Comparison of ENCODE assay signal across 2 fruit fly cellular contexts in the genomic region with DNA sequence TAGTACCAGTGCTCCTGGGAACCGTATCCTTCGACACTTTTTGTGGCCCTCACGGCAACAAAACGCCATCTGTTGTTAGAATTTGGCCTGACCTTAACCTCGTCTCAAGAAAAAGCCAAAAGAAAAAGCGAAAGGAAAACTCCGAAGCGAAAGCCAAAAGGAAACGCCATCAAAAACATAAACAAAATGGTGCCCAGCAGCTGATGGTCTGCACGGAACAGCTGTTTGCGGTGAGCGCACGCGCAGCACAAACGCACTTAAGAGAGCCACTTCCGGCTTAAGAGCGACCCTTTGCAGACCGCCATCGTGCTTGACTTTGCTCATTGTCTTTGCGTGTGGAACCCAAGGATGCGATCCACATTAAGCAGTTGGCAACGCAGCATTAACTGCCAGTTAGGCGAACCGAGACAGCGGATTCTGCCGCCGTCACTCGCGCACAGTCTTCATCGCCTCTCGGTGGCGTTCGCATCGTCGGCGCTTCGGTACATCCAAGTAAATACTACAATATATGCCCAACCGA.
TF ChIP-seq lines count a peak whose summit lies in the region.

TSS of gene MsR1 (plus strand) at position 437 of the 520 bp plus-strand sequence.

- peak; percentile 74 for TF ChIP-seq CTCF in whole organism, embryonic (GFP tag; optimal IDR thresholded peaks at IDR 0.05; lab: Kevin White, UChicago)

TF ChIP-seq in whole organism, embryonic, 481 proteins besides CTCF, POLR2A, EP300 and RAD21 (continues in another document):
- TF ChIP-seq bbx (GFP tag; IDR thresholded peaks at IDR 0.05; lab: Robert Waterston, UW; ENCODE audit: partially characterized antibody) (no peak), scrt (GFP tag; optimal IDR thresholded peaks at IDR 0.05; lab: Kevin White, UChicago) (peak; percentile 82), Gsc (GFP tag; IDR thresholded peaks at IDR 0.05; lab: Robert Waterston, UW) (no peak), tin (GFP tag; optimal IDR thresholded peaks at IDR 0.05; lab: Kevin White, UChicago) (no peak), Meics (GFP tag; optimal IDR thresholded peaks at IDR 0.05; lab: Kevin White, UChicago) (no peak), CG10267 (tag; optimal IDR thresholded peaks at IDR 0.05; lab: Kevin White, UChicago) (no peak), CG14441 (GFP tag; IDR thresholded peaks at IDR 0.05; lab: Robert Waterston, UW) (no peak), lilli (GFP tag; optimal IDR thresholded peaks at IDR 0.05; lab: Kevin White, UChicago) (no peak), nom (GFP tag; optimal IDR thresholded peaks at IDR 0.05; lab: Kevin White, UChicago) (no peak), unc-4 (GFP tag; IDR thresholded peaks at IDR 0.05; lab: Robert Waterston, UW; ENCODE audit: partially characterized antibody) (no peak), danr (GFP tag; IDR thresholded peaks at IDR 0.05; lab: Robert Waterston, UW) (no peak), dpn (GFP tag; optimal IDR thresholded peaks at IDR 0.05; lab: Kevin White, UChicago) (no peak), gro (GFP tag; optimal IDR thresholded peaks at IDR 0.05; lab: Kevin White, UChicago) (no peak), CG2875 (GFP tag; optimal IDR thresholded peaks at IDR 0.05; lab: Kevin White, UChicago) (no peak), CG17912 (GFP tag; optimal IDR thresholded peaks at IDR 0.05; lab: Kevin White, UChicago) (no peak), az2 (GFP tag; optimal IDR thresholded peaks at IDR 0.05; lab: Kevin White, UChicago) (no peak), dan (GFP tag; IDR thresholded peaks at IDR 0.05; lab: Robert Waterston, UW) (no peak), CG3163 (GFP tag; optimal IDR thresholded peaks at IDR 0.05; lab: Kevin White, UChicago) (peak; percentile 65), prd (optimal IDR thresholded peaks at IDR 0.05; lab: Kevin White, UChicago) (no peak), prd (GFP tag; IDR thresholded peaks at IDR 0.05; lab: Robert Waterston, UW) (no peak), Mrtf (GFP tag; IDR thresholded peaks at IDR 0.05; lab: Robert Waterston, UW) (no peak), gt (GFP tag; IDR thresholded peaks at IDR 0.05; lab: Robert Waterston, UW) (no peak), unpg (GFP tag; optimal IDR thresholded peaks at IDR 0.05; lab: Kevin White, UChicago) (no peak), CG34224 (GFP tag; IDR thresholded peaks at IDR 0.05; lab: Robert Waterston, UW; ENCODE audit: partially characterized antibody) (no peak; the same call in 2 of the 3 replicates), TFAM (GFP tag; optimal IDR thresholded peaks at IDR 0.05; lab: Kevin White, UChicago) (no peak), chinmo (GFP tag; IDR thresholded peaks at IDR 0.05; lab: Robert Waterston, UW; ENCODE audit: partially characterized antibody) (0 out of 4 replicates have a peak, but pooled peaks have one; percentile 60), CG9215 (GFP tag; IDR thresholded peaks at IDR 0.05; lab: Robert Waterston, UW) (no peak), CG18599 (GFP tag; optimal IDR thresholded peaks at IDR 0.05; lab: Kevin White, UChicago) (no peak), CG7745 (tag; optimal IDR thresholded peaks at IDR 0.05; lab: Kevin White, UChicago) (no peak), hth (optimal IDR thresholded peaks at IDR 0.05; lab: Kevin White, UChicago) (no peak), CG13894 (tag; optimal IDR thresholded peaks at IDR 0.05; lab: Kevin White, UChicago) (peak; percentile 22), tio (GFP tag; optimal IDR thresholded peaks at IDR 0.05; lab: Kevin White, UChicago) (no peak), Deaf1 (tag; optimal IDR thresholded peaks at IDR 0.05; lab: Kevin White, UChicago) (peak; percentile 82), HLH4C (GFP tag; IDR thresholded peaks at IDR 0.05; lab: Robert Waterston, UW; ENCODE audit: partially characterized antibody) (0 out of 3 replicates have a peak, but pooled peaks have one; percentile 13), crp (GFP tag; optimal IDR thresholded peaks at IDR 0.05; lab: Kevin White, UChicago) (peak in 1 of 2 experiments; percentile 58), bab2 (GFP tag; optimal IDR thresholded peaks at IDR 0.05; lab: Kevin White, UChicago) (no peak), schlank (tag; optimal IDR thresholded peaks at IDR 0.05; lab: Kevin White, UChicago) (no peak), Trl (optimal IDR thresholded peaks at IDR 0.05; lab: Kevin White, UChicago) (peak in 1 of 2 experiments; percentile 20), Trl (GFP tag; optimal IDR thresholded peaks at IDR 0.05; lab: Kevin White, UChicago) (no peak), crc (GFP tag; optimal IDR thresholded peaks at IDR 0.05; lab: Kevin White, UChicago) (no peak), dm (GFP tag; optimal IDR thresholded peaks at IDR 0.05; lab: Kevin White, UChicago) (no peak), lab (GFP tag; optimal IDR thresholded peaks at IDR 0.05; lab: Kevin White, UChicago) (no peak), Sin3A (optimal IDR thresholded peaks at IDR 0.05; lab: Kevin White, UChicago) (no peak)

TF ChIP-seq in whole organism, prepupa, 60 proteins besides CTCF, POLR2A, EP300 and RAD21:
- TF ChIP-seq svp (GFP tag; lab: Kevin White, UChicago), result peak; percentile 1
- no peak for TF ChIP-seq pdm3 (GFP tag; optimal IDR thresholded peaks at IDR 0.05; lab: Kevin White, UChicago)
- no peak for TF ChIP-seq Sox14 (GFP tag; optimal IDR thresholded peaks at IDR 0.05; lab: Kevin White, UChicago)
- no peak for TF ChIP-seq CG1621 (tag; optimal IDR thresholded peaks at IDR 0.05; lab: Kevin White, UChicago)
- no peak for TF ChIP-seq Sox102F (GFP tag; optimal IDR thresholded peaks at IDR 0.05; lab: Kevin White, UChicago)
- no peak for TF ChIP-seq Ets96B (tag; optimal IDR thresholded peaks at IDR 0.05; lab: Kevin White, UChicago)
- no peak for TF ChIP-seq dsx (GFP tag; optimal IDR thresholded peaks at IDR 0.05; lab: Kevin White, UChicago; ENCODE audit: poor library complexity, severe bottlenecking)
